Worm (Caenorhabditis elegans): Measurements from ENCODE around the gene elo-8.

DNA sequence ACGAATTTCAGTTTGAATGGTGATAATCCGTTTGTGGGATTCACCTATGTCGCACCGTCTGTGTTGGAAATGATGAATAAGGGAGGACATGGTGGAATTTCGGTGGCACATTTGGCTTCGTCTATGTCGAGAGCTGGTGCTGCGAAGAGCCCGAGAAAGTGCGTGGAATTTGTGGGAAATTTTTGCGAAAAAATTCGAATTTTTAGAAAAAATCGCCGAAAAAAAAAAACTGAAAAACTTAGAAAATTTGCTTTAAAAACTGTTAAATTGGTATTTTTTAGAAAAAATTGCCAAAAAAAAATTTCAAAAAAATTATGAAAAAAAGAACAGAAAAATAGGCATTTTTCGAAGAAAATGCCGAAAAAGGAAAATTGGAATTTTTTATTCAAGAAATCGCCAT, 17.0 kb upstream of the elo-8 start:
- TF ChIP-seq aly-1 (tag; optimal IDR thresholded peaks at IDR 0.05) (no peak), pes-1 (GFP tag; IDR thresholded peaks at IDR 0.05) (no peak), hmbx-1 (tag; optimal IDR thresholded peaks at IDR 0.05) (no peak), F13C5.2 (tag; optimal IDR thresholded peaks at IDR 0.05) (no peak), ama-1 (optimal IDR thresholded peaks at IDR 0.05) (no peak), ets-7 (tag; optimal IDR thresholded peaks at IDR 0.05) (no peak), hmg-4 (GFP tag; optimal IDR thresholded peaks at IDR 0.05) (no peak), sea-1 (GFP tag; conservative IDR thresholded peaks at IDR 0.05) (no peak), flt-1 (GFP tag; IDR thresholded peaks at IDR 0.05) (no peak), scrt-1 (GFP tag; IDR thresholded peaks at IDR 0.05) (no peak), tbx-11 (GFP tag; IDR thresholded peaks at IDR 0.05) (no peak), ceh-13 (GFP tag; optimal IDR thresholded peaks at IDR 0.05) (no peak)

All from whole organism, early embryonic.